Worm (Caenorhabditis elegans): Measurements from ENCODE around the gene cpg-20.
A peak's percentile ranks its signal among the peaks of the same experiment; 100 is the strongest.

ce11 chrIV:6097040-6097928 is 21.3 kb upstream of the cpg-20 start:
- peak; percentile 83 for TF ChIP-seq fos-1 (tag; optimal IDR thresholded peaks at IDR 0.05)
- TF ChIP-seq ceh-82 (tag; optimal IDR thresholded peaks at IDR 0.05): no peak
- peak; percentile 74 for TF ChIP-seq lin-13 (GFP tag; optimal IDR thresholded peaks at IDR 0.05)
- TF ChIP-seq nhr-129 (tag; optimal IDR thresholded peaks at IDR 0.05): peak; percentile 92
- TF ChIP-seq lsy-2 (tag; optimal IDR thresholded peaks at IDR 0.05): peak in 1 of 2 experiments; percentile 66
- no peak for TF ChIP-seq elt-3 (tag; optimal IDR thresholded peaks at IDR 0.05)
- no peak for TF ChIP-seq R02D3.7 (tag; optimal IDR thresholded peaks at IDR 0.05)
- no peak for TF ChIP-seq ama-1 (optimal IDR thresholded peaks at IDR 0.05)

Measured in whole organism, L2 larva.